Worm (Caenorhabditis elegans): ENCODE results near the gene mrck-1.

DNA sequence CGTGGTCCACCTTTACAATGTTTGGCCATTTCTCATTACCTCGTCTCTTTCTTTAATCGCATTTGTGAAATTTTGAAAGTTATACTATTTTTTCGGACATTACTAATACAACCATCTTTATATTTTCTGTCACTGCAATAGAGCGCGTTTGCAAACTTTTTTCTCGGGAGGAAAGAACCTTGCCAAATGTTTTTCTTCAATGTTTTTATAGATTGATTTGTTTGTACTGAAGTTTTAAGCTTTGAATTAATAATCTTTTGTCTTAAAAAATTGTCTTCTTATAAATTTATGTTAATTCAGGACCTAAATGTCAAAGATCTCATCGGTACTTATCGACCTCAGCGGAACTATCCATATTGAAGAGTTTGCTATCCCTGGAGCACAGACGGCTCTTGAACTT is 32.2 kb downstream of the mrck-1 start, which contains the start of gene K08B12.3:
- TF ChIP-seq ceh-91 (GFP tag; IDR thresholded peaks at IDR 0.05) (no peak), aptf-2 (GFP tag; conservative IDR thresholded peaks at IDR 0.05) (no peak), let-526 (GFP tag; IDR thresholded peaks at IDR 0.05) (no peak), lin-35 (GFP tag; optimal IDR thresholded peaks at IDR 0.05) (no peak), lsy-27 (tag; optimal IDR thresholded peaks at IDR 0.05; ENCODE audit: borderline replicate concordance, insufficient read depth) (no peak), pha-4 (tag; optimal IDR thresholded peaks at IDR 0.05) (no peak), egl-18 (GFP tag; IDR thresholded peaks at IDR 0.05) (no peak), Y95B8A.8 (GFP tag; IDR thresholded peaks at IDR 0.05) (no peak), ama-1 (optimal IDR thresholded peaks at IDR 0.05) (no peak), ama-1 (GFP tag; optimal IDR thresholded peaks at IDR 0.05) (no peak), B0019.2 (GFP tag; conservative IDR thresholded peaks at IDR 0.05) (no peak)
